Fruit fly (Drosophila melanogaster) whole organism, embryonic: ENCODE results near the gene Cyp4d21.
A peak's percentile ranks its signal among the peaks of the same experiment; 100 is the strongest.

ENCODE experiments used
- ATbp ChIP-seq: fragments of 200-800 bp; sonication (Bioruptor generic); optimal IDR thresholded peaks from 2 replicates; lab custom pipeline; 2017; ENCODE audit warnings: missing biosample characterization, mild to moderate bottlenecking, missing genetic modification characterization, missing genetic modification reagents
- B-H1 ChIP-seq: fragments of 200-800 bp; sonication (Bioruptor generic); IDR thresholded peaks from 3 replicates; pipeline ENCODE4 v1.3.6; 2022; ENCODE audit warnings: missing biosample characterization, missing genetic modification characterization
- CG10543 ChIP-seq: fragments of 200-800 bp; sonication (Bioruptor generic); optimal IDR thresholded peaks from 3 replicates; lab custom pipeline; 2017; ENCODE audit warnings: missing biosample characterization, mild to moderate bottlenecking, missing genetic modification characterization, moderate library complexity
- CG11085 ChIP-seq: fragments of 200-800 bp; sonication (Bioruptor generic); IDR thresholded peaks from 2 replicates; pipeline ENCODE4 v1.3.6; 2022; ENCODE audit warnings: missing biosample characterization, missing genetic modification characterization
- CG12942 ChIP-seq: fragments of 200-800 bp; sonication (Bioruptor generic); optimal IDR thresholded peaks from 3 replicates; lab custom pipeline; 2016; ENCODE audit warnings: missing biosample characterization, missing genetic modification characterization
- CG14050 ChIP-seq: fragments of 200-800 bp; sonication (Bioruptor generic); IDR thresholded peaks from 3 replicates; pipeline ENCODE4 v1.3.6; 2022; ENCODE audit warnings: missing biosample characterization, missing genetic modification characterization
- CG15601 ChIP-seq: fragments of 200-800 bp; sonication (Bioruptor generic); optimal IDR thresholded peaks from 3 replicates; lab custom pipeline; 2019; ENCODE audit warnings: missing biosample characterization, mild to moderate bottlenecking, missing genetic modification characterization, moderate library complexity
- CG18476 ChIP-seq: fragments of 200-800 bp; sonication (Bioruptor generic); optimal IDR thresholded peaks from 2 replicates; lab custom pipeline; 2016; ENCODE audit warnings: missing biosample characterization, mild to moderate bottlenecking, missing genetic modification characterization
- CG2129 ChIP-seq: fragments of 200-800 bp; sonication (Bioruptor generic); IDR thresholded peaks from 2 replicates; pipeline ENCODE4 v1.3.6; 2022; ENCODE audit warnings: missing biosample characterization, missing genetic modification characterization; ENCODE audit not compliant: partially characterized antibody
- CG2199 ChIP-seq: fragments of 200-800 bp; sonication (Bioruptor generic); IDR thresholded peaks from 3 replicates; pipeline ENCODE4 v1.3.6; 2022; ENCODE audit warnings: missing biosample characterization, missing genetic modification characterization
- CG2889 ChIP-seq: fragments of 200-800 bp; sonication (Bioruptor generic); IDR thresholded peaks from 3 replicates; pipeline ENCODE4 v1.3.6; 2022; ENCODE audit warnings: missing biosample characterization, missing genetic modification characterization
- CG32532 ChIP-seq: fragments of 200-800 bp; sonication (Bioruptor generic); IDR thresholded peaks from 2 replicates; pipeline ENCODE4 v1.3.6; 2022; ENCODE audit warnings: missing biosample characterization, missing genetic modification characterization
- CG7271 ChIP-seq: fragments of 200-800 bp; sonication (Bioruptor generic); optimal IDR thresholded peaks from 2 replicates; lab custom pipeline; 2018; ENCODE audit warnings: missing biosample characterization, mild to moderate bottlenecking, missing genetic modification characterization, moderate library complexity
- CG7556 ChIP-seq: fragments of 200-800 bp; sonication (Bioruptor generic); optimal IDR thresholded peaks from 2 replicates; lab custom pipeline; 2017; ENCODE audit warnings: missing biosample characterization, mild to moderate bottlenecking, missing genetic modification characterization
- CG8089 ChIP-seq: fragments of 200-800 bp; sonication (Bioruptor generic); optimal IDR thresholded peaks from 3 replicates; lab custom pipeline; 2016; ENCODE audit warnings: missing biosample characterization, missing genetic modification characterization
- D19B ChIP-seq: fragments of 200-800 bp; sonication (Bioruptor generic); optimal IDR thresholded peaks from 2 replicates; lab custom pipeline; 2017; ENCODE audit warnings: missing biosample characterization, mild to moderate bottlenecking, missing genetic modification characterization
- Dll ChIP-seq: fragments of 200-800 bp; sonication (Bioruptor generic); IDR thresholded peaks from 4 replicates; pipeline ENCODE4 v1.3.6; 2022; ENCODE audit warnings: missing biosample characterization, missing genetic modification characterization; ENCODE audit not compliant: partially characterized antibody
- Hmx ChIP-seq: fragments of 200-800 bp; sonication (Bioruptor generic); optimal IDR thresholded peaks from 2 replicates; lab custom pipeline; 2016; ENCODE audit warnings: missing biosample characterization, missing genetic modification characterization
- Lhr ChIP-seq: fragments of 200-800 bp; sonication (Bioruptor generic); optimal IDR thresholded peaks from 3 replicates; lab custom pipeline; 2017; ENCODE audit warnings: mild to moderate bottlenecking, missing biosample characterization, missing genetic modification reagents, missing genetic modification characterization
- Max ChIP-seq: fragments of 200-800 bp; sonication (Bioruptor generic); optimal IDR thresholded peaks from 2 replicates; lab custom pipeline; 2016; ENCODE audit warnings: missing biosample characterization, mild to moderate bottlenecking, missing genetic modification characterization
- Med ChIP-seq: fragments of 200-800 bp; sonication (Bioruptor generic); peaks from one replicate; lab custom pipeline; 2016; ENCODE audit warnings: missing biosample characterization, missing genetic modification characterization, mild to moderate bottlenecking, inconsistent platforms, moderate library complexity
- Myb ChIP-seq: fragments of 200-800 bp; sonication (Bioruptor generic); optimal IDR thresholded peaks from 2 replicates; lab custom pipeline; 2016; ENCODE audit warnings: missing biosample characterization, missing genetic modification characterization
- NC2α ChIP-seq: fragments of 200-800 bp; sonication (Bioruptor generic); optimal IDR thresholded peaks from 2 replicates; lab custom pipeline; 2016; ENCODE audit warnings: missing biosample characterization, missing genetic modification characterization
- NfI ChIP-seq: fragments of 200-800 bp; sonication (Bioruptor generic); optimal IDR thresholded peaks from 3 replicates; lab custom pipeline; 2018; ENCODE audit warnings: missing biosample characterization, mild to moderate bottlenecking, missing genetic modification characterization, moderate library complexity
- Optix ChIP-seq: fragments of 200-800 bp; sonication (Bioruptor generic); IDR thresholded peaks from 3 replicates; pipeline ENCODE4 v1.3.6; 2022; ENCODE audit warnings: missing biosample characterization, missing genetic modification characterization
- PHDP ChIP-seq: fragments of 200-800 bp; sonication (Bioruptor generic); optimal IDR thresholded peaks from 3 replicates; lab custom pipeline; 2018; ENCODE audit warnings: missing biosample characterization, mild to moderate bottlenecking, missing genetic modification characterization, moderate library complexity
- Scr ChIP-seq: fragments of 200-800 bp; sonication (Bioruptor generic); IDR thresholded peaks from 2 replicates; pipeline ENCODE4 v1.3.6; 2022; ENCODE audit warnings: missing biosample characterization, missing genetic modification characterization; ENCODE audit not compliant: partially characterized antibody
- Sry-δ ChIP-seq: fragments of 200-800 bp; sonication (Bioruptor generic); optimal IDR thresholded peaks from 2 replicates; lab custom pipeline; 2016; ENCODE audit warnings: missing biosample characterization, missing genetic modification characterization
- cato ChIP-seq: fragments of 200-800 bp; sonication (Bioruptor generic); optimal IDR thresholded peaks from 2 replicates; lab custom pipeline; 2016; ENCODE audit warnings: missing biosample characterization, missing genetic modification characterization, borderline replicate concordance
- caup ChIP-seq: fragments of 200-800 bp; sonication (Bioruptor generic); optimal IDR thresholded peaks from 3 replicates; lab custom pipeline; 2017; ENCODE audit warnings: missing biosample characterization, mild to moderate bottlenecking, missing genetic modification characterization, moderate library complexity; ENCODE audit not compliant: severe bottlenecking
- cg ChIP-seq: fragments of 200-800 bp; sonication (Bioruptor generic); optimal IDR thresholded peaks from 3 replicates; lab custom pipeline; 2019; ENCODE audit warnings: missing biosample characterization, mild to moderate bottlenecking, missing genetic modification characterization, moderate library complexity
- dmrt11E ChIP-seq: fragments of 200-800 bp; sonication (Bioruptor generic); optimal IDR thresholded peaks from 3 replicates; lab custom pipeline; 2018; ENCODE audit warnings: missing biosample characterization, mild to moderate bottlenecking, missing genetic modification characterization, moderate library complexity
- en ChIP-seq: fragments of 200-800 bp; sonication (Bioruptor generic); optimal IDR thresholded peaks from 2 replicates; lab custom pipeline; 2016; ENCODE audit warnings: missing biosample characterization, missing genetic modification characterization
- fd102C ChIP-seq: fragments of 200-800 bp; sonication (Bioruptor generic); optimal IDR thresholded peaks from 2 replicates; lab custom pipeline; 2018; ENCODE audit warnings: missing biosample characterization, mild to moderate bottlenecking, missing genetic modification characterization, moderate library complexity
- grau ChIP-seq: fragments of 200-800 bp; optimal IDR thresholded peaks from 3 replicates; lab custom pipeline; 2019; ENCODE audit warnings: missing biosample characterization, mild to moderate bottlenecking, missing genetic modification characterization, moderate library complexity
- hkb ChIP-seq, 2 experiments: fragments of 200-800 bp in 1 of 2; fragments of >200 bp in 1 of 2; sonication (Bioruptor generic) in 1 of 2; IDR thresholded peaks in 1 of 2; optimal IDR thresholded peaks in 1 of 2; 2 replicates each; pipeline versions ENCODE4 v1.3.6 to Lab custom; 2017 to 2022; ENCODE audit warnings: missing biosample characterization in 1 of 2, missing genetic modification characterization in 1 of 2
- hth ChIP-seq: fragments of >200 bp; optimal IDR thresholded peaks from 2 replicates; lab custom pipeline; 2017; ENCODE audit warnings: inconsistent platforms
- jigr1 ChIP-seq: fragments of 200-800 bp; sonication (Bioruptor generic); IDR thresholded peaks from 3 replicates; pipeline ENCODE4 v1.3.6; 2022; ENCODE audit warnings: missing biosample characterization, missing genetic modification characterization
- ken ChIP-seq: fragments of 200-800 bp; sonication (Bioruptor generic); IDR thresholded peaks from 3 replicates; pipeline ENCODE4 v1.3.6; 2022; ENCODE audit warnings: missing biosample characterization, missing genetic modification characterization
- org-1 ChIP-seq: fragments of 200-800 bp; sonication (Bioruptor generic); optimal IDR thresholded peaks from 2 replicates; lab custom pipeline; 2017; ENCODE audit warnings: missing biosample characterization, missing genetic modification characterization
- pan ChIP-seq, 4 experiments: fragments of >200 bp in 3 of 4; fragments of 200-800 bp in 1 of 4; sonication (Bioruptor generic) in 1 of 4; optimal IDR thresholded peaks in 3 of 4; IDR thresholded peaks in 1 of 4; 2 replicates each; pipeline versions ENCODE4 v1.3.6 to Lab custom; 2017 to 2022; ENCODE audit warnings: missing biosample characterization in 2 of 4, missing genetic modification characterization in 2 of 4, mixed read lengths in 1 of 4
- pfk ChIP-seq: fragments of 200-800 bp; sonication (Bioruptor generic); optimal IDR thresholded peaks from 2 replicates; lab custom pipeline; 2018; ENCODE audit warnings: missing biosample characterization, mild to moderate bottlenecking, missing genetic modification characterization, moderate library complexity
- ranshi ChIP-seq: fragments of 200-800 bp; sonication (Bioruptor generic); IDR thresholded peaks from 2 replicates; pipeline ENCODE4 v1.3.6; 2022; ENCODE audit warnings: missing biosample characterization, missing genetic modification characterization
- repo ChIP-seq: fragments of 200-800 bp; sonication (Bioruptor generic); optimal IDR thresholded peaks from 2 replicates; lab custom pipeline; 2016; ENCODE audit warnings: missing biosample characterization, missing genetic modification characterization
- ro ChIP-seq: fragments of 200-800 bp; sonication (Bioruptor generic); IDR thresholded peaks from 2 replicates; pipeline ENCODE4 v1.3.6; 2022; ENCODE audit warnings: missing biosample characterization, missing genetic modification characterization
- sens ChIP-seq: fragments of 200-800 bp; sonication (Bioruptor generic); peaks from one replicate; lab custom pipeline; 2016; ENCODE audit warnings: missing biosample characterization, missing genetic modification characterization
- sim ChIP-seq: fragments of 200-800 bp; sonication (Bioruptor generic); IDR thresholded peaks from 2 replicates; pipeline ENCODE4 v1.3.6; 2022; ENCODE audit warnings: missing biosample characterization, missing genetic modification characterization
- sqz ChIP-seq: fragments of 200-800 bp; sonication (Bioruptor generic); optimal IDR thresholded peaks from 3 replicates; lab custom pipeline; 2018; ENCODE audit warnings: missing biosample characterization, mild to moderate bottlenecking, missing genetic modification characterization
- tio ChIP-seq: fragments of 200-800 bp; sonication (Bioruptor generic); optimal IDR thresholded peaks from 2 replicates; lab custom pipeline; 2017; ENCODE audit warnings: missing biosample characterization, missing genetic modification characterization, inconsistent platforms
- twi ChIP-seq: fragments of 200-800 bp; optimal IDR thresholded peaks from 2 replicates; lab custom pipeline; 2019; ENCODE audit warnings: missing biosample characterization, mild to moderate bottlenecking, missing genetic modification characterization, moderate library complexity
- wdn ChIP-seq: fragments of 200-800 bp; sonication (Bioruptor generic); IDR thresholded peaks from 2 replicates; pipeline ENCODE4 v1.3.6; 2022; ENCODE audit warnings: missing biosample characterization, missing genetic modification characterization
- zen ChIP-seq: fragments of 200-800 bp; sonication (Bioruptor generic); optimal IDR thresholded peaks from 3 replicates; lab custom pipeline; 2018; ENCODE audit warnings: missing biosample characterization, mild to moderate bottlenecking, missing genetic modification characterization, moderate library complexity

Cyp4d21 gene

dm6 chr2L:7592858-7593257, 12.5 kb upstream of the Cyp4d21 start (continued):
- TF ChIP-seq Dll (GFP tag; lab: Robert Waterston, UW) (no peak), CG15601 (no peak), Optix (GFP tag; lab: Robert Waterston, UW) (0 out of 3 replicates have a peak, but pooled peaks have one; percentile 15), CG2889 (no peak), Myb (GFP tag; lab: Kevin White, UChicago) (no peak), CG12942 (no peak), caup (GFP tag; lab: Kevin White, UChicago) (no peak), ATbp (GFP tag; lab: Kevin White, UChicago) (no peak), fd102C (GFP tag; lab: Kevin White, UChicago) (peak; percentile 22), cato (GFP tag; lab: Kevin White, UChicago) (no peak), NfI (GFP tag; lab: Kevin White, UChicago) (no peak), hkb (optimal IDR thresholded peaks at IDR 0.05; lab: Kevin White, UChicago) (no peak), hkb (GFP tag; IDR thresholded peaks at IDR 0.05; lab: Robert Waterston, UW) (no peak), tio (GFP tag; lab: Kevin White, UChicago) (no peak), Hmx (GFP tag; lab: Kevin White, UChicago) (no peak), Max (GFP tag; lab: Kevin White, UChicago) (no peak), pan (optimal IDR thresholded peaks at IDR 0.05; lab: Kevin White, UChicago) (no peak), pan (GFP tag; optimal IDR thresholded peaks at IDR 0.05 in 1 of 2, IDR thresholded peaks at IDR 0.05 in 1 of 2) (peak in 1 of 2 experiments; percentile 44), org-1 (GFP tag; lab: Kevin White, UChicago) (no peak), wdn (no peak), CG14050 (GFP tag; lab: Robert Waterston, UW) (no peak), Med (peak; percentile 55), Lhr (no peak), CG10543 (no peak), B-H1 (GFP tag; lab: Robert Waterston, UW) (no peak), CG2129 (no peak), zen (peak; percentile 65), sens (GFP tag; lab: Kevin White, UChicago) (peak; percentile 56), pfk (GFP tag; lab: Kevin White, UChicago) (no peak), grau (tag; lab: Kevin White, UChicago) (no peak), CG7271 (tag; lab: Kevin White, UChicago) (peak; percentile 97), CG32532 (GFP tag; lab: Robert Waterston, UW) (no peak), sim (GFP tag; lab: Robert Waterston, UW) (no peak), twi (no peak), en (GFP tag; lab: Kevin White, UChicago) (no peak), hth (lab: Kevin White, UChicago) (no peak), PHDP (tag; lab: Kevin White, UChicago) (no peak), Sry-δ (no peak), CG2199 (GFP tag; lab: Robert Waterston, UW) (peak; percentile 71), CG7556 (GFP tag; lab: Kevin White, UChicago) (no peak), CG11085 (no peak), Scr (GFP tag; lab: Robert Waterston, UW) (no peak)

- TF ChIP-seq wdn, result 0 out of 2 replicates have a peak, but pooled peaks have one; percentile 9
- peak; percentile 70 for TF ChIP-seq NC2α (GFP tag; lab: Kevin White, UChicago)
- TF ChIP-seq sqz (GFP tag; lab: Kevin White, UChicago), result peak; percentile 90
- peak; percentile 74 for TF ChIP-seq CG8089 (GFP tag; lab: Kevin White, UChicago)
- TF ChIP-seq ken (GFP tag; lab: Robert Waterston, UW), result peak; percentile 88
- TF ChIP-seq ro (GFP tag; lab: Robert Waterston, UW), result peak; percentile 24; the same call in 1 of the 2 replicates
- TF ChIP-seq repo, result peak; percentile 41
- TF ChIP-seq D19B (GFP tag; lab: Kevin White, UChicago), result no peak
- no peak for TF ChIP-seq jigr1 (GFP tag; lab: Robert Waterston, UW)
- peak; percentile 81 for TF ChIP-seq CG18476 (GFP tag; lab: Kevin White, UChicago)
- no peak for TF ChIP-seq cg (GFP tag; lab: Kevin White, UChicago)
- TF ChIP-seq ranshi, result peak; percentile 81
- TF ChIP-seq dmrt11E (tag; lab: Kevin White, UChicago), result peak; percentile 96
Measured at dm6 chr2L:7596862-7597261, 8.5 kb upstream of the Cyp4d21 start.
